Fruit fly (Drosophila melanogaster): Measurements from ENCODE around the gene Pfdn6.

Gene Pfdn6

DNA sequence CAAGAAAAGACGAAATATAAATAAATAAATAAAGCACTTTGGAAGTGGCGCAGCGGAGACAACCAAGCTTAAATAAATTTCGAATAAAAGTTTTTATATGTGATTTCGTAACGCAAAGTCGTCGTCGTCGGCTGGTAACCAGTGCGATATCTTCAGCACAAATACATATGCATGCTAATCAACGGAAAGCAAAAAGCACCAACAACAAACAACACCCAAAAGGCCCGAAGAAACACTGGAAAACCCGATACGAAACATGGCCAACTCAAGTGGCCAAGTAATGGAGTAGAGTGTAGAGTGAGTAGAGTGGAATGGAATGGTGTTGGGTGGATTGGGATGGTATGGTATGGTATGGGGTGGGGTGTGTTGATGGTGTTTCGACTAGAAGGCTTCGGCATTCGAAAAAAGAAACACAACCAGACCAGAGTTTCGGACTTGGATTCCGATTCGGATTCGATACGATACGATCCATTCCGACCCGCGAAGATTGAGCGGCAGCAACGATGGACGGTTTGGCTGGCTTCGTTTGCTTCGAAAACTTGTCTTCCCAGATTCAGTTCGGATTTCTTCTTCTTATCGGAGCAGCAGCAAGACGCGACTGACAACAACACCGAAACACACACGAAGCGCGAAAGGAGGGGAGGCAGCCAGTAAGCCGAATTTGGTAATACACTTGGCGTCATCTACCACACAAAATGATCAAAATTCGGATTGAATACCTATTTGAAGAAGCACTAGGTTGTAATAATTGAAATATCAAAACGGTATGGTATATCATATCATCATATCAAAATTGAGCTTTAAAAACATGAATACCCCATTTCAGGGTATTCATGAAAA is 20.7 kb upstream of the Pfdn6 start:
- peak; percentile 4 for TF ChIP-seq CG12768 (GFP tag; optimal IDR thresholded peaks at IDR 0.05)
- no peak for TF ChIP-seq kay (GFP tag; ENCODE audit: borderline replicate concordance)
- peak; percentile 54 for TF ChIP-seq bab1 (GFP tag; optimal IDR thresholded peaks at IDR 0.05)
- no peak for TF ChIP-seq CG14711 (tag; optimal IDR thresholded peaks at IDR 0.05)
- TF ChIP-seq Crg-1 (GFP tag; optimal IDR thresholded peaks at IDR 0.05) = no peak
- peak; percentile 11 for TF ChIP-seq CG7045 (GFP tag; optimal IDR thresholded peaks at IDR 0.05)
- no peak for TF ChIP-seq cic (GFP tag; optimal IDR thresholded peaks at IDR 0.05)
- TF ChIP-seq tj (GFP tag; optimal IDR thresholded peaks at IDR 0.05) = no peak
- no peak for TF ChIP-seq cnc (optimal IDR thresholded peaks at IDR 0.05)
- no peak for TF ChIP-seq ovo (GFP tag; optimal IDR thresholded peaks at IDR 0.05)
- peak; percentile 56 for TF ChIP-seq CG7101 (tag; optimal IDR thresholded peaks at IDR 0.05)
- TF ChIP-seq CG33017 (tag; optimal IDR thresholded peaks at IDR 0.05) = peak; percentile 40

dm6 chr3L:19903400-19903846 is 20.0 kb upstream of the Pfdn6 start:
- TF ChIP-seq Crg-1 (GFP tag; optimal IDR thresholded peaks at IDR 0.05) (no peak), kay (GFP tag; ENCODE audit: borderline replicate concordance) (peak; percentile 76), tj (GFP tag; optimal IDR thresholded peaks at IDR 0.05) (no peak), CG11617 (GFP tag; optimal IDR thresholded peaks at IDR 0.05) (no peak), CG7045 (GFP tag; optimal IDR thresholded peaks at IDR 0.05) (no peak)

dm6 chr3L:19904411-19905135 is 18.9 kb upstream of the Pfdn6 start:
- peak; percentile 49 for TF ChIP-seq CG12768 (GFP tag; optimal IDR thresholded peaks at IDR 0.05)
- TF ChIP-seq toe (GFP tag; optimal IDR thresholded peaks at IDR 0.05) = no peak
- peak; percentile 44 for TF ChIP-seq cic (GFP tag; optimal IDR thresholded peaks at IDR 0.05)
- TF ChIP-seq tj (GFP tag; optimal IDR thresholded peaks at IDR 0.05) = peak; percentile 57
- TF ChIP-seq CG7101 (tag; optimal IDR thresholded peaks at IDR 0.05) = no peak
- TF ChIP-seq pad (GFP tag; optimal IDR thresholded peaks at IDR 0.05) = no peak
- peak; percentile 85 for TF ChIP-seq kay (GFP tag; ENCODE audit: borderline replicate concordance)

- no peak for TF ChIP-seq toe (GFP tag; optimal IDR thresholded peaks at IDR 0.05)
- peak; percentile 24 for TF ChIP-seq Hr96 (GFP tag; optimal IDR thresholded peaks at IDR 0.05)
- TF ChIP-seq kay (GFP tag; ENCODE audit: borderline replicate concordance) = peak; percentile 92
- TF ChIP-seq CG7101 (tag; optimal IDR thresholded peaks at IDR 0.05) = no peak
- TF ChIP-seq CG11617 (GFP tag; optimal IDR thresholded peaks at IDR 0.05) = peak; percentile 21
- TF ChIP-seq ovo (GFP tag; optimal IDR thresholded peaks at IDR 0.05) = no peak
- TF ChIP-seq cnc (optimal IDR thresholded peaks at IDR 0.05) = no peak
These were observed 18.0 kb upstream of the Pfdn6 start for dm6 chr3L:19905427-19905826.

dm6 chr3L:19906148-19906752 is 17.2 kb upstream of the Pfdn6 start:
- TF ChIP-seq CG12768 (GFP tag; optimal IDR thresholded peaks at IDR 0.05) (no peak), Crg-1 (GFP tag; optimal IDR thresholded peaks at IDR 0.05) (no peak), toe (GFP tag; optimal IDR thresholded peaks at IDR 0.05) (no peak), CG7101 (tag; optimal IDR thresholded peaks at IDR 0.05) (no peak), CG14711 (tag; optimal IDR thresholded peaks at IDR 0.05) (peak; percentile 61), CG11617 (GFP tag; optimal IDR thresholded peaks at IDR 0.05) (no peak), Mnt (GFP tag; optimal IDR thresholded peaks at IDR 0.05) (no peak), CG7045 (GFP tag; optimal IDR thresholded peaks at IDR 0.05) (no peak), kay (GFP tag; ENCODE audit: borderline replicate concordance) (peak; percentile 92), CG1620 (GFP tag; optimal IDR thresholded peaks at IDR 0.05) (no peak), ovo (GFP tag; optimal IDR thresholded peaks at IDR 0.05) (no peak), tj (GFP tag; optimal IDR thresholded peaks at IDR 0.05) (peak; percentile 91)

DNA sequence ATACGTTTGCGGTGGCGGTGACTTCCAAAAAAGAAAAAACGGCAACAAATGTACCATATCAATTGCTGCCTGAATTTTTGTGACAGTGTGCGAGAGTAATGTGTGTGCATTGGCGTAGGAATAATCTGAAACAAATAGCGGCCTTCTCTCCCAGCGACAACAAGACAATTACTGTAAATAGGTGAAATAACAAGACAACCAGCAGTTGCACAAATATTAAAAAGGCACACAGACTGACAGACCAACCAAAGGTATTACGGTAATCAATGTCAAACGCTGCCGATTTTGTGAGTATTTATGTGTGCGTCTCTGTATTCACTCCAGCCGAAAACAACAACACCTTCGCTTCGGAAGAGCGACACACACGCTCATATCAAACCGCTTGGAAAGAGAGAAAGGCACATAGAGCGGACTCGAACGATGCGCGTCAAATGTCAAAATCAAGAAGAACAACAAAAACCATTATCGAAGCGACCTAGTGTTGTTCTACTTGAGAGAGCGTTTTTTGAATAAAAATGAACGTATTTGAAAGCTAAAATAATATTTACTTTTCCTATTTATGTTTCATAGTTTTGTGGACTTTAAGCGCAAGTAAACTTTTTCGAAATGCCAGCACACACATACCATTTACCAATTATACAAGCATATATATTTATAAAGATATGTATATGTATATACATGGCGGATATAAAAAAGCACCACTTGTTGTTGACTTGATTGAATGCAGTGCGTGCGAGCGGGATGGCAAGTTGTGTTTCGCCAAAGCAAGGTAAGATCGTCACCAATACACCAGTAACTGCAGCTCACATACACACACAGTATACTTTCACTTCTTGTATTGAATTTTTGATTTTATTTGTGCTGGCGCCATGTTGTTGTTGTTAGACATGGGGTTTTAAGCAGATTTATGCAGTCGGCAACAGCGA is 16.4 kb upstream of the Pfdn6 start:
- TF ChIP-seq Mnt (GFP tag; optimal IDR thresholded peaks at IDR 0.05) (peak; percentile 24), CG33017 (tag; optimal IDR thresholded peaks at IDR 0.05) (no peak), CG14711 (tag; optimal IDR thresholded peaks at IDR 0.05) (no peak), cnc (optimal IDR thresholded peaks at IDR 0.05) (no peak), Clk (GFP tag; optimal IDR thresholded peaks at IDR 0.05) (peak; percentile 7), CG7045 (GFP tag; optimal IDR thresholded peaks at IDR 0.05) (no peak), CG1620 (GFP tag; optimal IDR thresholded peaks at IDR 0.05) (no peak), ovo (GFP tag; optimal IDR thresholded peaks at IDR 0.05) (peak; percentile 83), CG11617 (GFP tag; optimal IDR thresholded peaks at IDR 0.05) (no peak), Hr96 (GFP tag; optimal IDR thresholded peaks at IDR 0.05) (no peak), Crg-1 (GFP tag; optimal IDR thresholded peaks at IDR 0.05) (peak; percentile 62), CG12768 (GFP tag; optimal IDR thresholded peaks at IDR 0.05) (peak; percentile 31), tj (GFP tag; optimal IDR thresholded peaks at IDR 0.05) (no peak), cic (GFP tag; optimal IDR thresholded peaks at IDR 0.05) (peak; percentile 86), kay (GFP tag; ENCODE audit: borderline replicate concordance) (no peak), bab1 (GFP tag; optimal IDR thresholded peaks at IDR 0.05) (no peak), toe (GFP tag; optimal IDR thresholded peaks at IDR 0.05) (no peak), CG7101 (tag; optimal IDR thresholded peaks at IDR 0.05) (peak; percentile 7), pad (GFP tag; optimal IDR thresholded peaks at IDR 0.05) (peak; percentile 86), CG5204 (GFP tag; optimal IDR thresholded peaks at IDR 0.05) (no peak)

Data from whole organism, adult.